Worm (Caenorhabditis elegans) whole organism, L3 larva: ENCODE data around the gene Y61A9LA.10.
"Not testable (repeated sequence)": the region's sequence is repeated elsewhere in the genome, so short reads cannot be mapped to it uniquely, and the experiment has no call there.

ENCODE experiments used
- R02D3.7 ChIP-seq: fragments of 150-350 bp; optimal IDR thresholded peaks from 2 replicates; lab custom pipeline; 2014; ENCODE audit warnings: missing biosample characterization, missing genetic modification characterization
- ZK546.5 ChIP-seq: sonication (generic microtip); optimal IDR thresholded peaks from 2 replicates; lab custom pipeline; 2017; ENCODE audit warnings: missing biosample characterization, missing genetic modification characterization
- aly-2 ChIP-seq: fragments of 150-350 bp; optimal IDR thresholded peaks from 2 replicates; lab custom pipeline; 2014; ENCODE audit warnings: missing biosample characterization, missing genetic modification characterization
- ama-1 ChIP-seq: fragments of 150-350 bp; optimal IDR thresholded peaks from 2 replicates; lab custom pipeline; 2018
- ceh-16 ChIP-seq: sonication (generic microtip); optimal IDR thresholded peaks from 2 replicates; lab custom pipeline; 2017; ENCODE audit warnings: missing biosample characterization, missing genetic modification characterization
- ceh-82 ChIP-seq: fragments of 150-350 bp; optimal IDR thresholded peaks from 2 replicates; lab custom pipeline; 2014; ENCODE audit warnings: missing biosample characterization, missing genetic modification characterization
- egl-27 ChIP-seq: sonication (generic microtip); optimal IDR thresholded peaks from 4 replicates; lab custom pipeline; 2017; ENCODE audit warnings: missing biosample characterization, missing genetic modification reagents, missing genetic modification characterization
- egl-5 ChIP-seq: fragments of 150-350 bp; optimal IDR thresholded peaks from 2 replicates; lab custom pipeline; 2017; ENCODE audit warnings: missing biosample characterization, missing genetic modification reagents, missing genetic modification characterization, inconsistent platforms
- fkh-2 ChIP-seq: fragments of 150-350 bp; optimal IDR thresholded peaks from 2 replicates; lab custom pipeline; 2014; ENCODE audit warnings: missing biosample characterization, missing genetic modification reagents, missing genetic modification characterization
- fos-1 ChIP-seq: fragments of 150-350 bp; optimal IDR thresholded peaks from 2 replicates; lab custom pipeline; 2014; ENCODE audit warnings: missing biosample characterization, missing genetic modification characterization
- hmg-11 ChIP-seq: sonication (generic microtip); optimal IDR thresholded peaks from 2 replicates; lab custom pipeline; 2016; ENCODE audit warnings: missing genetic modification characterization, missing compliant biosample characterization
- lin-15B ChIP-seq: fragments of 150-350 bp; optimal IDR thresholded peaks from 2 replicates; lab custom pipeline; 2014; ENCODE audit warnings: missing biosample characterization, missing genetic modification characterization
- lin-39 ChIP-seq: fragments of 150-350 bp; optimal IDR thresholded peaks from 2 replicates; lab custom pipeline; 2018; ENCODE audit warnings: missing biosample characterization, missing genetic modification reagents, missing genetic modification characterization
- lsy-12 ChIP-seq: sonication (generic microtip); optimal IDR thresholded peaks from 2 replicates; lab custom pipeline; 2016; ENCODE audit warnings: mild to moderate bottlenecking, missing genetic modification characterization, missing compliant biosample characterization
- mdl-1 ChIP-seq: fragments of 150-350 bp; optimal IDR thresholded peaks from 2 replicates; lab custom pipeline; 2014; ENCODE audit warnings: missing biosample characterization, missing genetic modification characterization
- mml-1 ChIP-seq: fragments of 150-350 bp; sonication (generic microtip); optimal IDR thresholded peaks from 3 replicates; lab custom pipeline; 2014; ENCODE audit warnings: missing biosample characterization, missing genetic modification characterization
- nfya-1 ChIP-seq: sonication (generic microtip); optimal IDR thresholded peaks from 2 replicates; lab custom pipeline; 2017; ENCODE audit warnings: missing genetic modification characterization, mild to moderate bottlenecking, missing compliant biosample characterization, antibody characterized with exemption, moderate library complexity; ENCODE audit not compliant: insufficient read depth
- nhr-11 ChIP-seq: fragments of 150-350 bp; optimal IDR thresholded peaks from 2 replicates; lab custom pipeline; 2014; ENCODE audit warnings: missing biosample characterization, missing genetic modification characterization
- nhr-23 ChIP-seq: fragments of 150-350 bp; optimal IDR thresholded peaks from 2 replicates; lab custom pipeline; 2014; ENCODE audit warnings: missing biosample characterization, missing genetic modification reagents, missing genetic modification characterization
- nhr-237 ChIP-seq: fragments of 150-350 bp; optimal IDR thresholded peaks from 2 replicates; lab custom pipeline; 2014; ENCODE audit warnings: missing biosample characterization, missing genetic modification characterization
- nhr-28 ChIP-seq: fragments of 150-350 bp; optimal IDR thresholded peaks from 2 replicates; lab custom pipeline; 2014; ENCODE audit warnings: missing biosample characterization, missing genetic modification characterization
- nhr-43 ChIP-seq: sonication (generic microtip); optimal IDR thresholded peaks from 2 replicates; lab custom pipeline; 2016; ENCODE audit warnings: mild to moderate bottlenecking, missing genetic modification characterization, missing compliant biosample characterization; ENCODE audit not compliant: poor library complexity, severe bottlenecking
- pha-4 ChIP-seq: fragments of 150-350 bp; optimal IDR thresholded peaks from 2 replicates; lab custom pipeline; 2014; ENCODE audit warnings: missing biosample characterization, missing genetic modification reagents, missing genetic modification characterization
- sea-2 ChIP-seq: fragments of 150-350 bp; sonication (generic microtip); optimal IDR thresholded peaks from 4 replicates; lab custom pipeline; 2014; ENCODE audit warnings: missing biosample characterization, missing genetic modification reagents, missing genetic modification characterization
- skn-1 ChIP-seq: fragments of 150-350 bp; optimal IDR thresholded peaks from 2 replicates; lab custom pipeline; 2014; ENCODE audit warnings: missing biosample characterization, missing genetic modification characterization
- tbx-2 ChIP-seq: sonication (generic microtip); optimal IDR thresholded peaks from 2 replicates; lab custom pipeline; 2016; ENCODE audit warnings: mild to moderate bottlenecking, missing genetic modification characterization, missing compliant biosample characterization
- unc-39 ChIP-seq: sonication (generic microtip); optimal IDR thresholded peaks from 4 replicates; lab custom pipeline; 2017; ENCODE audit warnings: missing biosample characterization, missing genetic modification characterization
- unc-62 ChIP-seq: fragments of 150-350 bp; sonication (generic microtip); optimal IDR thresholded peaks from 4 replicates; lab custom pipeline; 2014; ENCODE audit warnings: missing biosample characterization, missing genetic modification reagents, missing genetic modification characterization
- ztf-4 ChIP-seq: fragments of 150-350 bp; optimal IDR thresholded peaks from 2 replicates; lab custom pipeline; 2014; ENCODE audit warnings: missing biosample characterization, missing genetic modification characterization

The Y61A9LA.10 gene

DNA sequence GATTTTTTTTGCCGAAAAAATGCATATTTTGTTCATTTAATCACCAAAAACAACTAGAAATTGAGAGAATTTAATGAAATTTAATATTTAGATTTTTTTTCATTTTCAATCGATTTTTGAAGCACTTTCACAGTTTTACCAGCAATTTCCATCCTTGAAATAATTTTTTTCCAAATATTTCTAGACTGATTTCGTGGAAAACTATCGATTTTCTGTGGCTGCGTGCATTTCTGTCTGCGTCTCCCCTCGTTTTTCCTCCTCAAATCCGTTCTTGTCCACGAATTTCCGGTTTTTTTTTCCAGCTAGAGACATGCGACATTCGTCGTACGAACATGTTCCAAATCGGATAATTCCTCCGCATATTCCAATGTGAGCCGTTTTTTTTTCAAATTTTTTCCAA is 44.8 kb downstream of the Y61A9LA.10 start, which contains the start of gene Y61A9LA.3:
Gene Y61A9LA.3, plus strand, starts transcription at position 301 of the 400 bp plus-strand sequence.
- TF ChIP-seq pha-4 (tag; lab: Kevin White, UChicago): no peak
- TF ChIP-seq fos-1: no peak
- TF ChIP-seq lin-15B (tag; lab: Kevin White, UChicago): no peak
- TF ChIP-seq mml-1 (tag; lab: Kevin White, UChicago): no peak
- no peak for TF ChIP-seq fkh-2 (tag; lab: Kevin White, UChicago)
- TF ChIP-seq lin-39: no peak
- no peak for TF ChIP-seq unc-39
- no peak for TF ChIP-seq nhr-237
- TF ChIP-seq mdl-1 (tag; lab: Kevin White, UChicago): no peak
- no peak for TF ChIP-seq skn-1 (tag; lab: Kevin White, UChicago)
- TF ChIP-seq, all 47 proteins: peak for 0

DNA sequence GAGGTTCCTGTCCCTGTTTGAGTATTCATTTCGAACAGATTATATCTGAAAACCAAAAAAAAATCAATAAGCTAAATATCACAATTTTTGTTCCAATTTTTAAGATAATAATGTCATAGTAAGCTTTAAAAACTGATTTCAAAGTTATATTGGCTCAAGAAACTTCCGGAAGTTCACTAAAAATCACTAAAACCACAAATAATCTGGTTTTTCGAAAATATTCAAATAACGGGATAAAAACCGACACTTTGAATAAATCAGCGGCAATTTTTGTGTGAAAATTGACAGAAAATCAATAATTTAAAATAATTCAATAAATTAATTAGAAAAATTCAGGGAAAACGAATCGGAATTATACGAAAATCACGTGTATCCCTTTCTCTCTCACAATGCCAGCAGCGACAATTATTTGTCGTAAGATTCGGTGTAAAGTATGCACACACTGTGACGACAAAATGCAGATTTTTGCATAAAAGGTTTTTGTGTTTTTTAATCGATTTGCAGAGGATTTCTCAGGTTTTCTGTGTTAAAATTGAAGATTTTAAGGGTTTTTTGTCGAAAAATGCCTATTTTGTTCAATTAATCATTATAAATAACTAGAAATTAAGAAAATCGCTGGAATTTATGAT is 45.5 kb downstream of the Y61A9LA.10 start, which contains the start of gene sut-2:
Gene sut-2, minus strand, starts transcription at position 51 of the 629 bp plus-strand sequence.
- TF ChIP-seq pha-4 (tag; lab: Kevin White, UChicago) (peak; percentile 40), nfya-1 (peak; percentile 69), lin-15B (tag; lab: Kevin White, UChicago) (peak; percentile 9), hmg-11 (tag; lab: Kevin White, UChicago) (peak; percentile 39), egl-27 (tag; lab: Kevin White, UChicago) (no peak), ceh-16 (tag; lab: Kevin White, UChicago) (no peak)

DNA sequence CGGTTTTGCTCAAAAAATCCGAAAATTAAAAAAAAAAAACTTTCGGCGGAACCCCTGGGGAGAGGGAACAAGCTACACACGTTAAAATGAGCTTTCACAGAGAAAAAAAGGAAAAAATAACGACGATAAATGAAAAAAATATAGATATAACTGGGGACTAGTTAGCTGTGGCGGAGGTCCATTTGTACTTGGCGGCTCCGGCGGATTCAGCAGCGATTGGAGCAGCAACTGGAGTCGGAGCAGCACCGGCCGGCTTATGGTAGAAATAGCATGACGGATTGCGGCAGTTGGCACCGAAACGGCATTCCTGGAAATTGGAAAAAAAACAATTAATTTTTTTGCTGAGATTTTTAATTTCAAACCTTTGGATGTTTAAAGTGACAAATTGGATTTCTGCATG is 53.1 kb downstream of the Y61A9LA.10 start:
- TF ChIP-seq egl-5 (tag; lab: Kevin White, UChicago) (no peak), nhr-11 (tag; lab: Kevin White, UChicago) (no peak), ZK546.5 (tag; lab: Kevin White, UChicago) (no peak), nhr-28 (tag; lab: Kevin White, UChicago) (no peak), nhr-23 (tag; lab: Kevin White, UChicago) (no peak), sea-2 (GFP tag; lab: Kevin White, UChicago) (no peak), mml-1 (tag; lab: Kevin White, UChicago) (no peak), aly-2 (no peak), ztf-4 (tag; lab: Kevin White, UChicago) (no peak), nhr-43 (tag; lab: Kevin White, UChicago) (no peak), tbx-2 (tag; lab: Kevin White, UChicago) (no peak), lsy-12 (tag; lab: Kevin White, UChicago) (no peak), fkh-2 (tag; lab: Kevin White, UChicago) (no peak)
- TF ChIP-seq, all 47 proteins: peak for 0

DNA sequence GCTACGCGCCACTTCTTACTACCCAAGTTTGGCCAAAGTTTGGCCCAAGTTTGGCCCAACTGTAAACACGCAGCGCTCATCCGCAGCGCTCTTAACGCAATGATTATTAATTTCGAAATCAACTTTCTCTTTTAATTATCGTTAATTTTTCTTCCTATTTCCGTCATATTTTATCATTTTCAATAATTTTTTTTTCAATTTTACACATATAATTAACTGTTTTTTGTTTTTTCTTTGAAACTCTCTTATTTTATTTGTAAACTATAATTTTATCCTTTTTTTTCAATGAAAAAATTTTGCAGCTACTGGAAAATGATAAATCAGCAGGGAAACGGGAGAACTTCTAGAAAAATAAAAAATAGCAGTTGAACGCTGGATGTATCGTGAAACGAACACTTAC is 55.2 kb downstream of the Y61A9LA.10 start, which contains the start of gene Y61A9LA.4:
Gene Y61A9LA.4, plus strand, starts transcription at position 301 of the 400 bp plus-strand sequence.
- TF ChIP-seq ceh-16 (tag; lab: Kevin White, UChicago); nhr-237; egl-5 (tag; lab: Kevin White, UChicago): not testable (repeated sequence)

DNA sequence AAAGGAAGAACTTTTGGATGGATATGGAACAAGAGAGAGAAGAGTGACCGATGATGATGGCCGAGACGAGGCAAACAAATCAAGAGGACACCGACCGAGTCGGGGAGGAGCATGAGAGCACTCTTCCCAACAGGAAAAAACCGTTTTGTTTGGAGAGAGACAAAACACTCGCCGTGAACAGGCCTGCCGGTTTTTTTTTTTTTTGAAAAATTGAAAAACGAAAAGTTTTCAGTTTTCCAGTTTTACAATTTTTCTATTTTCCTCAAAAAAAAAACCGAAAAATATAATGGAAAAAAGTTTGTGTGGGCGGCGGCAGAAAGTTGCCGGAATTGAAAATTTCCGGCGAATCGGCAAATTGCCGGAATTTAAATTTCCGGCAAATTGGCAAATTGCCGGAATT is 55.9 kb downstream of the Y61A9LA.10 start, which contains the start of gene Y61A9LA.7:
Gene Y61A9LA.7, minus strand, starts transcription at position 101 of the 400 bp plus-strand sequence.
- no peak for TF ChIP-seq nfya-1
- no peak for TF ChIP-seq ceh-82
- no peak for TF ChIP-seq tbx-2 (tag; lab: Kevin White, UChicago)
- no peak for TF ChIP-seq nhr-28 (tag; lab: Kevin White, UChicago)
- TF ChIP-seq unc-39: no peak
- TF ChIP-seq ztf-4 (tag; lab: Kevin White, UChicago): no peak
- no peak for TF ChIP-seq ama-1 (lab: Kevin White, UChicago)
- TF ChIP-seq pha-4 (tag; lab: Kevin White, UChicago): no peak
- no peak for TF ChIP-seq unc-62
- no peak for TF ChIP-seq R02D3.7
- no peak for TF ChIP-seq egl-5 (tag; lab: Kevin White, UChicago)
